Worm (Caenorhabditis elegans) whole organism, midembryonic: ENCODE measurements around the gene spi-1.

Source experiments
- klf-2 ChIP-seq: fragments of 200-800 bp; sonication (Bioruptor generic); conservative IDR thresholded peaks from 2 replicates; pipeline ENCODE4 v1.3.6; 2022; ENCODE audit warnings: missing genetic modification reagents, missing genetic modification characterization, missing compliant biosample characterization
- ref-1 ChIP-seq: fragments of 200-800 bp; sonication (Bioruptor generic); conservative IDR thresholded peaks from 2 replicates; pipeline ENCODE4 v1.3.6; 2022; ENCODE audit warnings: missing genetic modification reagents, missing genetic modification characterization, missing compliant biosample characterization

DNA sequence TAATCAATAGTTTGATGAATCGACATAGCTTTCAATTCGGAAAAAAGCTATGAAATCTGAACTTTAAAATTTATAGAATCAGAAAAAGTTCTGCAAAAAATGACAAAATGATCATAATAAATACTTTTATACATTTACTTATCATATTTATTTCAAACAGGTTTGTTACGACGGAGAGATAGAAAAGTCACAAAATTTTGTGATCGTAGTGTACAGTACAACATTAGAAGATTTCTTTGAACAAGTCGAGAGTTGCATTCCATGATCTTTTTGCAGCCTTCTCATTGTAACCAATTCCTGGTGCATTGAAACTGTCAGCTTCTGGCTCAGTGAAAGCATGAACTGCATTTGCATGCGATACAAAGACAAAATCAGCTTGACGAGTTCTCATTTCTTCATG is 39.9 kb upstream of the spi-1 start, which contains the start of gene D1022.3:
- TF ChIP-seq klf-2 (GFP tag; lab: Robert Waterston, UW) (no peak), ref-1 (GFP tag; lab: Robert Waterston, UW) (no peak)
